Worm (Caenorhabditis elegans) whole organism, late embryonic: ENCODE data around the gene K08C7.6.

ENCODE experiments used
- ceh-45 ChIP-seq: fragments of 200-800 bp; sonication (Bioruptor generic); IDR thresholded peaks from 2 replicates; pipeline ENCODE4 v1.3.6; 2022; ENCODE audit warnings: missing genetic modification reagents, missing genetic modification characterization, missing compliant biosample characterization
- fkh-10 ChIP-seq: fragments of 150-350 bp; optimal IDR thresholded peaks from 2 replicates; lab custom pipeline; 2014; ENCODE audit warnings: missing biosample characterization, missing genetic modification reagents, missing genetic modification characterization
- hlh-30 ChIP-seq: sonication (generic microtip); optimal IDR thresholded peaks from 2 replicates; lab custom pipeline; 2017; ENCODE audit warnings: antibody characterized with exemption, missing genetic modification characterization, missing compliant biosample characterization; ENCODE audit not compliant: insufficient read depth
- lin-11 ChIP-seq: fragments of 200-800 bp; sonication (Bioruptor generic); optimal IDR thresholded peaks from 2 replicates; lab custom pipeline; 2018; ENCODE audit warnings: mild to moderate bottlenecking, missing genetic modification characterization, missing compliant biosample characterization
- nhr-11 ChIP-seq: fragments of 150-350 bp; optimal IDR thresholded peaks from 2 replicates; lab custom pipeline; 2014; ENCODE audit warnings: missing biosample characterization, missing genetic modification characterization
- pag-3 ChIP-seq: sonication (generic microtip); optimal IDR thresholded peaks from 2 replicates; lab custom pipeline; 2016; ENCODE audit warnings: missing compliant biosample characterization, missing genetic modification characterization, borderline replicate concordance
- tbx-2 ChIP-seq: sonication (generic microtip); optimal IDR thresholded peaks from 2 replicates; lab custom pipeline; 2016; ENCODE audit warnings: missing genetic modification characterization, missing compliant biosample characterization

DNA sequence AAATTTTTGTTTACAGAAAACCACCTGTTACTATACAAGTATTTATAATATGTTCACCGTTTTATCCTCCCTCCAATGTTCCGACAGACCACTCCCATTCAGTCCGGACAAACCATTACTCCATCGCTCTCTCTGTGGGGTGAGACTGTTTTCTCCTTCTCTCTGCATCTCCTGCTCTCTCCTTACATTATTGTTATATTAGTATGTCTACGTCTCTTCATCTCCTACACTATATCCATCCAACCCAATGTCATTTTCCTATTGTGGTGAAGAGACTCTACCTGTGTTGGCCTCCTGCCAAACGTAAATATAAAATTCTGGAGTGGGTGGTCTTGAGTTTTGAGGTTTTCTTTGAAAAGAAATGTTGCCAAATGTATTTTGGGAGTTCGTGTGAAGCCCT lies 28.9 kb upstream of the K08C7.6 start:
- TF ChIP-seq pag-3 (no peak), hlh-30 (tag; lab: Kevin White, UChicago) (no peak), tbx-2 (tag; lab: Kevin White, UChicago) (no peak), nhr-11 (tag; lab: Kevin White, UChicago) (no peak), fkh-10 (GFP tag; lab: Kevin White, UChicago) (no peak), ceh-45 (GFP tag; lab: Robert Waterston, UW) (no peak), lin-11 (tag; lab: Kevin White, UChicago) (no peak)
